Worm (Caenorhabditis elegans): Measurements from ENCODE around the gene F45G2.9.

Gene F45G2.9

DNA sequence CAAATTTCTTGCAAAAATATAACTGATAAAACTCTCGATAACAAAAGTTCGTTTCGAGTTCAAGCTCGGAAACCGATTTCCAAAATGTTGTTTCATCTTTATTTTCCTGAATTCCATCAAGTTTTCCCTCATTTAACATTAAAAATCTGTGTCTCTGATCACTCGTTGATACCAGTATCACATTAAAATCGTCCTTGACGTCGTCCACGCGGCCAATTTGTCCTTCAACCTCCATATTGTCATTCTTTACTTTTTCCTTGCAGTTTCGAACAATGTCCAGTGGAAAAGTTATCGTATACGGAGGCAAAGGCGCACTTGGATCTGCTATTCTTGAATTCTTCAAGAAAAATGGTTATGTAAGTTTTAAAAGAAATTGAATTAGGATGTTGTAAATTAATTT, 43.1 kb downstream of the F45G2.9 start, which contains the start of gene qdpr-1:
Gene qdpr-1, plus strand, starts transcription at position 264 of the 400 bp plus-strand sequence.
- TF ChIP-seq unc-62 (GFP tag; optimal IDR thresholded peaks at IDR 0.05), result no peak

DNA sequence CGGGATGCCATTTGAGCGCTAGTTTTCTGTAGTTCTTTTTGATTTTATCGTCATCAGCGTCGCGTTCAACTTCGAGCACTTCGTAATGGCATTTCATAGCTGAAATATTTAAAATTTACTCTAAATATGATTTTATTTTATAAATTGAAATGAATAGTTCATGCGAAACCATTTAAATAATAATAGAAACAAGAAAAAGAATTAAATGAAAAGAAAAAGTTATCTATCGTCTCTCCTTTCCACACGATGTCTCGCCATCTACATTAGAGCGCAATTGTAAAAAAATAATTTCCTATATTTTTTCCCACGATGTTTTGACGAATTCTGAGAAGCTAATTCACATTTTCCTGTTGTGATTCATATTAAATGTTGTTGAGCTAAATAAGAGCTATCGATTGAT, 43.5 kb downstream of the F45G2.9 start, which contains the start of gene dnj-17:
Gene dnj-17, minus strand, starts transcription at position 101 of the 400 bp plus-strand sequence.
- no peak for TF ChIP-seq unc-62 (GFP tag; optimal IDR thresholded peaks at IDR 0.05)

DNA sequence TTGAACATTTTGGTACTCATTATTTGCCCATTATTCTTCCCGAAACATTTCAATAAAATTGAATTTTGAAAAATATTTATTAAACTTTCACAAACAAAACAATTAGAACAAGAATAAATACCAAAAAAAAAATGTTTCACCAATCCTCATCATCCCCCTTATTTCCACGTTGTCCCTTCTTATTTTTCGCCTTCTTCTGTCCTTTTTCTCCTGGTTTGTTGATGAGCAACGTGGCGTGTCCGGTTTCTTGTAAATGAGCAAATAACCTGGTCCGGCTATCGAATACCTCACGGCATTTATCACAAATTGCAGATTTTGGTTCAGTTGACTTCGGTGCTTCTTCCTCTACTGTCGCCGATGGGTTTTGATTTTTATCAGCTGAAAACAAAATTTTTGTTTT, 46.0 kb downstream of the F45G2.9 start:
- TF ChIP-seq unc-62 (GFP tag; optimal IDR thresholded peaks at IDR 0.05), result no peak

DNA sequence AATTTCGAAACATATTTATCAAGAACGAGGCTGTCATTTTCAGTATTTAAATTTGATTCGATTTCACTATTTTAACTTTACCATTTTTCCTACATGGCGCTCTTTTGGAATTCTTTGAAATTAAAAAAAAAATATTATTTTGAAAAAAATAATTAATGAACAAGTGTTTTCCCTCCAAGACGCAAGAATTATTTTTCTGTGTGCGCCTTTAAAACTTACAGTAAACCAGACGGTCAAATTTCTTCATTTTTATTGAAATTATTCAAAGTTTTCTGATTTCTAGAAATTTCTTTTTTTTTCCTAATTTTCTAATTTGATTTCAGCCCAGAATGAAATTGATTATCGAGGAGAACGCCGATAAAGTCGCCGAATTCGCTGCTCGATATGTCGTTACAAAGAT, 47.7 kb downstream of the F45G2.9 start, which contains the start of gene T03F6.3:
Gene T03F6.3, plus strand, starts transcription at position 318 of the 400 bp plus-strand sequence.
- no peak for TF ChIP-seq unc-62 (GFP tag; optimal IDR thresholded peaks at IDR 0.05)

DNA sequence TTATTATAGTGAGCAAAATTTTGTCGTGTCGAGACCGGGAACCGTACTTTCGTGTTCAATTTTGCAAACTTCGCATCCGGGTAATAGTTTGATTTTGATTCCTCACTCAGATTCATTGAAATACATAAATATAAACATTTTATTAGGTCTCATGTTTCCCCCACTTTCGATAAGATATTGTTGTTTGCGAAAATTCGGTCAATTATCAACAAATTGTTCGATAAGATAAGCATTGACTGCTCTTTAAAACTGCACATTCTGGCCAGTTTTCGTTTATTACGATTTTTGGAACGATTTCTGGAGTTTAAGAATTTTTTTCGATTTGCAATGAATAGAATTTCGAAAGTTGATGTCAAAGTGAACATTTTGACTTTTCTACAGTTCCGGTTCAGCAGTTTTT, 48.1 kb downstream of the F45G2.9 start:
- no peak for TF ChIP-seq unc-62 (GFP tag; optimal IDR thresholded peaks at IDR 0.05)

DNA sequence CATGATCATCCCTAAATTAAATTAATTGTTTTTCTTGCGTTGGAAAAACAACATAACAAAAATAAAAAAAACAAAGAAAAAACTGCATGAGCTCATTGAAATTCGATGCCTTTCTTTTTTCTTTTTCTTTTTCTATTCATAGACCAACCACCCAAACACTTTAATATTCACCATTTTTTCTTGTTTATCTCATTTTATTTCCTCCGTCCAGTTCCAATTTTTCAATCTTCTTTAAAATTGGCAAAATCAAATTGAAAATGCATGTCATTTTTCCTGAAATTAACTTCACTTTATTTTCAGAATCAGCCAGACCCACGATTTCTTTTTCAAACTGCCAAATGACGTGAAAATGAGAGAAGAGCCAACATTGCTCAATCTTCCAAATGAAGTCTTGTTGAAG, 50.9 kb downstream of the F45G2.9 start, which contains the start of gene T03F6.4:
Gene T03F6.4, plus strand, starts transcription at position 301 of the 400 bp plus-strand sequence.
- no peak for TF ChIP-seq unc-62 (GFP tag; optimal IDR thresholded peaks at IDR 0.05)
